Fruit fly (Drosophila melanogaster) whole organism, prepupa: Measurements from ENCODE around the gene spi.

Experiments
- CG32006 ChIP-seq: fragments of 200-800 bp; sonication (Bioruptor generic); optimal IDR thresholded peaks from 3 replicates; lab custom pipeline; 2017; ENCODE audit warnings: missing biosample characterization, mild to moderate bottlenecking, missing genetic modification characterization
- CG7368 ChIP-seq: fragments of 200-800 bp; sonication (Bioruptor generic); optimal IDR thresholded peaks from 3 replicates; lab custom pipeline; 2016; ENCODE audit warnings: missing biosample characterization, missing genetic modification characterization

- TF ChIP-seq CG7368 (GFP tag; lab: Kevin White, UChicago) (no peak), CG32006 (no peak)
Observed at dm6 chr2L:19542268-19542773, 34.8 kb downstream of the spi start.
